Fruit fly (Drosophila melanogaster) whole organism, embryonic: ENCODE data around the gene usp.

Experiments
- ATbp ChIP-seq: fragments of 200-800 bp; sonication (Bioruptor generic); optimal IDR thresholded peaks from 2 replicates; lab custom pipeline; 2017; ENCODE audit warnings: missing biosample characterization, mild to moderate bottlenecking, missing genetic modification characterization, missing genetic modification reagents
- Abd-B ChIP-seq: fragments of 200-800 bp; sonication (Bioruptor generic); optimal IDR thresholded peaks from 2 replicates; lab custom pipeline; 2018; ENCODE audit warnings: missing biosample characterization, mild to moderate bottlenecking, missing genetic modification characterization, moderate library complexity
- Bdp1 ChIP-seq: fragments of 200-800 bp; sonication (Bioruptor generic); optimal IDR thresholded peaks from 3 replicates; lab custom pipeline; 2016; ENCODE audit warnings: missing biosample characterization, missing genetic modification characterization
- Bgb ChIP-seq: fragments of 200-800 bp; sonication (Bioruptor generic); IDR thresholded peaks from 2 replicates; pipeline ENCODE4 v1.3.6; 2022; ENCODE audit warnings: missing biosample characterization, missing genetic modification characterization; ENCODE audit not compliant: partially characterized antibody
- CG15011 ChIP-seq: fragments of 200-800 bp; sonication (Bioruptor generic); optimal IDR thresholded peaks from 3 replicates; lab custom pipeline; 2018; ENCODE audit warnings: missing biosample characterization, mild to moderate bottlenecking, missing genetic modification characterization
- CG15479 ChIP-seq: fragments of 200-800 bp; sonication (Bioruptor generic); optimal IDR thresholded peaks from 3 replicates; lab custom pipeline; 2019; ENCODE audit warnings: missing biosample characterization, mild to moderate bottlenecking, missing genetic modification characterization, moderate library complexity
- CG17385 ChIP-seq: fragments of 200-800 bp; sonication (Bioruptor generic); optimal IDR thresholded peaks from 3 replicates; lab custom pipeline; 2018; ENCODE audit warnings: missing biosample characterization, mild to moderate bottlenecking, missing genetic modification characterization
- CG17802 ChIP-seq: fragments of 200-800 bp; sonication (Bioruptor generic); optimal IDR thresholded peaks from 2 replicates; lab custom pipeline; 2018; ENCODE audit warnings: missing biosample characterization, mild to moderate bottlenecking, missing genetic modification characterization, moderate library complexity
- CG1832 ChIP-seq: fragments of 200-800 bp; sonication (Bioruptor generic); optimal IDR thresholded peaks from 2 replicates; lab custom pipeline; 2017; ENCODE audit warnings: missing biosample characterization, mild to moderate bottlenecking, missing genetic modification characterization, inconsistent platforms
- CG3065 ChIP-seq: fragments of 200-800 bp; sonication (Bioruptor generic); optimal IDR thresholded peaks from 2 replicates; lab custom pipeline; 2016; ENCODE audit warnings: missing biosample characterization, missing genetic modification characterization
- CG4424 ChIP-seq: fragments of 200-800 bp; sonication (Bioruptor generic); optimal IDR thresholded peaks from 3 replicates; lab custom pipeline; 2016; ENCODE audit warnings: missing biosample characterization, missing genetic modification characterization
- CG4820 ChIP-seq: fragments of 200-800 bp; sonication (Bioruptor generic); optimal IDR thresholded peaks from 3 replicates; lab custom pipeline; 2016; ENCODE audit warnings: missing biosample characterization, missing genetic modification characterization
- CG4854 ChIP-seq: fragments of 200-800 bp; sonication (Bioruptor generic); optimal IDR thresholded peaks from 2 replicates; lab custom pipeline; 2016; ENCODE audit warnings: missing biosample characterization, missing genetic modification characterization, inconsistent platforms
- CG5953 ChIP-seq: fragments of 200-800 bp; sonication (Bioruptor generic); IDR thresholded peaks from 2 replicates; pipeline ENCODE4 v1.3.6; 2022; ENCODE audit warnings: missing biosample characterization, missing genetic modification characterization
- CG6272 ChIP-seq: fragments of 200-800 bp; sonication (Bioruptor generic); IDR thresholded peaks from 2 replicates; pipeline ENCODE4 v1.3.6; 2022; ENCODE audit warnings: missing biosample characterization, missing genetic modification characterization
- CG6854 ChIP-seq: fragments of 200-800 bp; sonication (Bioruptor generic); optimal IDR thresholded peaks from 3 replicates; lab custom pipeline; 2017; ENCODE audit warnings: missing biosample characterization, mild to moderate bottlenecking, missing genetic modification characterization
- CG8290 ChIP-seq, 3 experiments: fragments of 200-800 bp; sonication (Bioruptor generic); optimal IDR thresholded peaks; 2 replicates each; lab custom pipeline; 2016 to 2019; ENCODE audit warnings: missing biosample characterization in 3 of 3, missing genetic modification characterization in 3 of 3, mild to moderate bottlenecking in 2 of 3, moderate library complexity in 1 of 3
- CG9215 ChIP-seq: fragments of 200-800 bp; sonication (Bioruptor generic); IDR thresholded peaks from 2 replicates; pipeline ENCODE4 v1.3.6; 2022; ENCODE audit warnings: missing biosample characterization, missing genetic modification characterization
- CG9437 ChIP-seq: fragments of 200-800 bp; sonication (Bioruptor generic); optimal IDR thresholded peaks from 2 replicates; lab custom pipeline; 2018; ENCODE audit warnings: missing biosample characterization, mild to moderate bottlenecking, missing genetic modification characterization
- D ChIP-seq, 2 experiments: fragments of 200-800 bp in 1 of 2; fragments of >200 bp in 1 of 2; sonication (Bioruptor generic) in 1 of 2; optimal IDR thresholded peaks; 2 replicates in 1 of 2; 3 replicates in 1 of 2; lab custom pipeline; 2017; ENCODE audit warnings: mild to moderate bottlenecking in 1 of 2, missing biosample characterization in 1 of 2, missing genetic modification characterization in 1 of 2, missing genetic modification reagents in 1 of 2
- Dip2 ChIP-seq: fragments of 200-800 bp; sonication (Bioruptor generic); IDR thresholded peaks from 2 replicates; pipeline ENCODE4 v1.3.6; 2022; ENCODE audit warnings: missing biosample characterization, missing genetic modification characterization
- Dip3 ChIP-seq: fragments of 200-800 bp; sonication (Bioruptor generic); optimal IDR thresholded peaks from 3 replicates; lab custom pipeline; 2016; ENCODE audit warnings: missing biosample characterization, missing genetic modification characterization
- Dref ChIP-seq: fragments of 200-800 bp; sonication (Bioruptor generic); IDR thresholded peaks from 2 replicates; pipeline ENCODE4 v1.3.6; 2022; ENCODE audit warnings: missing biosample characterization, missing genetic modification characterization
- ERR ChIP-seq: fragments of 200-800 bp; sonication (Bioruptor generic); optimal IDR thresholded peaks from 2 replicates; lab custom pipeline; 2016; ENCODE audit warnings: missing biosample characterization, missing genetic modification characterization
- HHEX ChIP-seq: fragments of 200-800 bp; sonication (Bioruptor generic); optimal IDR thresholded peaks from 3 replicates; lab custom pipeline; 2017; ENCODE audit warnings: missing biosample characterization, mild to moderate bottlenecking, missing genetic modification characterization, missing genetic modification reagents
- Lhr ChIP-seq: fragments of 200-800 bp; sonication (Bioruptor generic); optimal IDR thresholded peaks from 3 replicates; lab custom pipeline; 2017; ENCODE audit warnings: mild to moderate bottlenecking, missing biosample characterization, missing genetic modification reagents, missing genetic modification characterization
- Lim3 ChIP-seq: fragments of 200-800 bp; sonication (Bioruptor generic); IDR thresholded peaks from 2 replicates; pipeline ENCODE4 v1.3.6; 2022; ENCODE audit warnings: missing biosample characterization, missing genetic modification characterization
- Neu2 ChIP-seq: fragments of 200-800 bp; sonication (Bioruptor generic); optimal IDR thresholded peaks from 3 replicates; lab custom pipeline; 2016; ENCODE audit warnings: missing biosample characterization, missing genetic modification characterization, borderline replicate concordance
- NfI ChIP-seq: fragments of 200-800 bp; sonication (Bioruptor generic); optimal IDR thresholded peaks from 3 replicates; lab custom pipeline; 2018; ENCODE audit warnings: missing biosample characterization, mild to moderate bottlenecking, missing genetic modification characterization, moderate library complexity
- Opbp ChIP-seq: fragments of 200-800 bp; sonication (Bioruptor generic); IDR thresholded peaks from 3 replicates; pipeline ENCODE4 v1.3.6; 2022; ENCODE audit warnings: missing biosample characterization, missing genetic modification characterization; ENCODE audit not compliant: partially characterized antibody
- Sox102F ChIP-seq: fragments of 200-800 bp; sonication (Bioruptor generic); optimal IDR thresholded peaks from 2 replicates; lab custom pipeline; 2018; ENCODE audit warnings: missing biosample characterization, mild to moderate bottlenecking, missing genetic modification characterization, moderate library complexity
- bsh ChIP-seq, 2 experiments: fragments of 200-800 bp; sonication (Bioruptor generic); optimal IDR thresholded peaks; 2 replicates each; lab custom pipeline; 2017 to 2018; ENCODE audit warnings: mild to moderate bottlenecking in 2 of 2, missing biosample characterization in 2 of 2, missing genetic modification characterization in 2 of 2, moderate library complexity in 1 of 2
- caup ChIP-seq: fragments of 200-800 bp; sonication (Bioruptor generic); optimal IDR thresholded peaks from 3 replicates; lab custom pipeline; 2017; ENCODE audit warnings: missing biosample characterization, mild to moderate bottlenecking, missing genetic modification characterization, moderate library complexity; ENCODE audit not compliant: severe bottlenecking
- ci ChIP-seq: fragments of 200-800 bp; sonication (Bioruptor generic); IDR thresholded peaks from 3 replicates; pipeline ENCODE4 v1.3.6; 2022; ENCODE audit warnings: missing biosample characterization, missing genetic modification characterization
- danr ChIP-seq: fragments of 200-800 bp; sonication (Bioruptor generic); IDR thresholded peaks from 2 replicates; pipeline ENCODE4 v1.3.6; 2022; ENCODE audit warnings: missing biosample characterization, missing genetic modification characterization
- dimm ChIP-seq: fragments of 200-800 bp; sonication (Bioruptor generic); IDR thresholded peaks from 2 replicates; pipeline ENCODE4 v1.3.6; 2022; ENCODE audit warnings: missing biosample characterization, missing genetic modification characterization
- ftz-f1 ChIP-seq: fragments of 200-800 bp; sonication (Bioruptor generic); optimal IDR thresholded peaks from 2 replicates; lab custom pipeline; 2016; ENCODE audit warnings: missing biosample characterization, missing genetic modification characterization
- gcm2 ChIP-seq: fragments of 200-800 bp; sonication (Bioruptor generic); optimal IDR thresholded peaks from 2 replicates; lab custom pipeline; 2016; ENCODE audit warnings: missing biosample characterization, missing genetic modification characterization
- gro ChIP-seq: fragments of 200-800 bp; sonication (Bioruptor generic); optimal IDR thresholded peaks from 2 replicates; lab custom pipeline; 2016; ENCODE audit warnings: missing biosample characterization, missing genetic modification characterization
- lola ChIP-seq, 3 experiments: fragments of >200 bp in 2 of 3; fragments of 200-800 bp in 1 of 3; sonication (Bioruptor generic) in 1 of 3; optimal IDR thresholded peaks; 2 replicates each; lab custom pipeline; 2017 to 2019; ENCODE audit warnings: missing biosample characterization in 3 of 3, missing genetic modification characterization in 3 of 3, mild to moderate bottlenecking in 1 of 3, moderate library complexity in 1 of 3
- mam ChIP-seq: fragments of 200-800 bp; sonication (Bioruptor generic); optimal IDR thresholded peaks from 3 replicates; lab custom pipeline; 2016; ENCODE audit warnings: missing biosample characterization, missing genetic modification characterization
- rib ChIP-seq: fragments of 200-800 bp; sonication (Bioruptor generic); IDR thresholded peaks from 2 replicates; pipeline ENCODE4 v1.3.6; 2022; ENCODE audit warnings: missing biosample characterization, missing genetic modification characterization
- sens-2 ChIP-seq: fragments of 200-800 bp; sonication (Bioruptor generic); IDR thresholded peaks from 2 replicates; pipeline ENCODE4 v1.3.6; 2022; ENCODE audit warnings: missing biosample characterization, missing genetic modification characterization
- seq ChIP-seq: fragments of 200-800 bp; sonication (Bioruptor generic); IDR thresholded peaks from 2 replicates; pipeline ENCODE4 v1.3.6; 2022; ENCODE audit warnings: missing biosample characterization, missing genetic modification characterization
- sima ChIP-seq: fragments of 200-800 bp; sonication (Bioruptor generic); optimal IDR thresholded peaks from 2 replicates; lab custom pipeline; 2016; ENCODE audit warnings: missing biosample characterization, missing genetic modification characterization
- sisA ChIP-seq: fragments of 200-800 bp; sonication (Bioruptor generic); IDR thresholded peaks from 2 replicates; pipeline ENCODE4 v1.3.6; 2022; ENCODE audit warnings: missing biosample characterization, missing genetic modification characterization
- unc-4 ChIP-seq: fragments of 200-800 bp; sonication (Bioruptor generic); IDR thresholded peaks from 2 replicates; pipeline ENCODE4 v1.3.6; 2022; ENCODE audit warnings: missing biosample characterization, missing genetic modification characterization; ENCODE audit not compliant: partially characterized antibody
- yki ChIP-seq: fragments of >200 bp; optimal IDR thresholded peaks from 3 replicates; lab custom pipeline; 2018
- zen ChIP-seq: fragments of 200-800 bp; sonication (Bioruptor generic); optimal IDR thresholded peaks from 3 replicates; lab custom pipeline; 2018; ENCODE audit warnings: missing biosample characterization, mild to moderate bottlenecking, missing genetic modification characterization, moderate library complexity

The usp gene

dm6 chrX:2080367-2080927 lies 38.3 kb upstream of the usp start, which contains the start of the genes CG16903 and Unc-76 (continued):
- TF ChIP-seq CG9437 (GFP tag; lab: Kevin White, UChicago) (no peak), caup (peak; percentile 57), CG15479 (GFP tag; lab: Kevin White, UChicago) (no peak), ftz-f1 (GFP tag; lab: Kevin White, UChicago) (peak; percentile 70), CG17385 (peak; percentile 51), bsh (GFP tag; optimal IDR thresholded peaks at IDR 0.05; lab: Kevin White, UChicago) (peak in 1 of 2 experiments; percentile 21), unc-4 (GFP tag; lab: Robert Waterston, UW) (peak; percentile 55; the same call in 1 of the 2 replicates), CG15011 (GFP tag; lab: Kevin White, UChicago) (no peak), dimm (GFP tag; lab: Robert Waterston, UW) (no peak), CG1832 (GFP tag; lab: Kevin White, UChicago) (no peak), Neu2 (GFP tag; lab: Kevin White, UChicago) (no peak), gro (peak; percentile 70), sima (GFP tag; lab: Kevin White, UChicago) (no peak), sens-2 (GFP tag; lab: Robert Waterston, UW) (no peak), seq (GFP tag; lab: Robert Waterston, UW) (peak; percentile 62; the same call in 1 of the 2 replicates), CG4854 (GFP tag; lab: Kevin White, UChicago) (peak; percentile 14), Lhr (peak; percentile 98), CG5953 (GFP tag; lab: Robert Waterston, UW) (no peak), yki (lab: Kevin White, UChicago) (no peak), Bdp1 (GFP tag; lab: Kevin White, UChicago) (peak; percentile 20), Bgb (GFP tag; lab: Robert Waterston, UW) (peak; percentile 56; the same call in 1 of the 2 replicates), HHEX (peak; percentile 26), D (optimal IDR thresholded peaks at IDR 0.05; lab: Kevin White, UChicago) (no peak), D (GFP tag; optimal IDR thresholded peaks at IDR 0.05; lab: Kevin White, UChicago) (no peak), mam (GFP tag; lab: Kevin White, UChicago) (no peak), CG3065 (GFP tag; lab: Kevin White, UChicago) (peak; percentile 2), CG17802 (tag; lab: Kevin White, UChicago) (no peak), Dip2 (GFP tag; lab: Robert Waterston, UW) (no peak), Abd-B (GFP tag; lab: Kevin White, UChicago) (peak; percentile 17), Lim3 (GFP tag; lab: Robert Waterston, UW) (no peak), CG4424 (GFP tag; lab: Kevin White, UChicago) (no peak), CG6272 (GFP tag; lab: Robert Waterston, UW) (no peak), sisA (GFP tag; lab: Robert Waterston, UW) (no peak), gcm2 (GFP tag; lab: Kevin White, UChicago) (no peak), CG6854 (GFP tag; lab: Kevin White, UChicago) (peak; percentile 31), CG4820 (GFP tag; lab: Kevin White, UChicago) (no peak), ERR (GFP tag; lab: Kevin White, UChicago) (no peak), danr (GFP tag; lab: Robert Waterston, UW) (no peak), NfI (GFP tag; lab: Kevin White, UChicago) (peak; percentile 25), CG8290 (GFP tag; optimal IDR thresholded peaks at IDR 0.05; lab: Kevin White, UChicago) (peak; percentile 54), CG8290 (tag; optimal IDR thresholded peaks at IDR 0.05; lab: Kevin White, UChicago) (peak in 1 of 2 experiments; percentile 82), Dref (GFP tag; lab: Robert Waterston, UW) (peak; percentile 79), CG9215 (GFP tag; lab: Robert Waterston, UW) (no peak), Opbp (GFP tag; lab: Robert Waterston, UW) (peak; percentile 45; the same call in 1 of the 3 replicates), ATbp (GFP tag; lab: Kevin White, UChicago) (no peak), rib (0 out of 2 replicates have a peak, but pooled peaks have one; percentile 17), Sox102F (no peak), lola (GFP tag; optimal IDR thresholded peaks at IDR 0.05; lab: Kevin White, UChicago) (peak in 1 of 3 experiments; percentile 1), Dip3 (GFP tag; lab: Kevin White, UChicago) (peak; percentile 47), zen (tag; lab: Kevin White, UChicago) (peak; percentile 42), ci (GFP tag; lab: Robert Waterston, UW) (peak; percentile 74)
